Worm (Caenorhabditis elegans): ENCODE data around the gene C04E6.5.

DNA sequence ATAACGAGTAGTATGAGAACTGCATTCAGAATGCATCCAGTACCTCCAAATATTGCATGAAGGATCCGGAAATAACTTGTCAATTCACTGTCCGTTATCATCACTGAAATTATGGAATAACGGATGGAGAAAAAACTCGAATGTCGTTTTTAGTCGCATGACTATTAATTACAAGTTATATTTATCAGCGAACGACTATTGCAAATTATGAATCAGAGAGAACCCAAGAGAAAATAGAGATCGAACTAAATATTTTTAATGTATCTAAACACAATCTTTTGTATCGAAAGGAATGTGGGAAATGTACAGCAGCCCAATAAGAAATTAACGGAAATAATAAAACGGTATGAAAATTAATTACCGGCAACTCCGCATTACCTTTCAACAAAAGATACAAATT, 2.0 kb upstream of the C04E6.5 start, which contains the start of gene srd-16:
- TF ChIP-seq lsy-2 (tag; optimal IDR thresholded peaks at IDR 0.05), result no peak
- TF ChIP-seq php-3 (GFP tag; IDR thresholded peaks at IDR 0.05), result no peak
- TF ChIP-seq ama-1 (optimal IDR thresholded peaks at IDR 0.05), result no peak
- no peak for TF ChIP-seq ceh-28 (tag; optimal IDR thresholded peaks at IDR 0.05)
- no peak for TF ChIP-seq nhr-11 (tag; optimal IDR thresholded peaks at IDR 0.05)
- no peak for TF ChIP-seq daf-8 (GFP tag; IDR thresholded peaks at IDR 0.05)
- no peak for TF ChIP-seq nhr-111 (GFP tag; optimal IDR thresholded peaks at IDR 0.05)
- no peak for TF ChIP-seq F44E2.7 (GFP tag; IDR thresholded peaks at IDR 0.05)
- no peak for TF ChIP-seq lin-38 (GFP tag; IDR thresholded peaks at IDR 0.05)
- no peak for TF ChIP-seq ZK337.2 (GFP tag; IDR thresholded peaks at IDR 0.05)
- TF ChIP-seq nhr-77 (tag; optimal IDR thresholded peaks at IDR 0.05), result no peak
- TF ChIP-seq unc-62 (GFP tag; optimal IDR thresholded peaks at IDR 0.05 in 1 of 2), result no peak
- no peak for TF ChIP-seq unc-62 (tag; optimal IDR thresholded peaks at IDR 0.05)
- no peak for TF ChIP-seq egl-43 (GFP tag; IDR thresholded peaks at IDR 0.05)
- no peak for TF ChIP-seq daf-19 (GFP tag; conservative IDR thresholded peaks at IDR 0.05)

Data from whole organism, L4 larva.